Worm (Caenorhabditis elegans): Measurements from ENCODE around the gene iscu-1.

Gene iscu-1

ce11 chrIV:13827586-13827985 is 43.8 kb downstream of the iscu-1 start, which contains the start of gene rga-5:
TSS of gene rga-5 (plus strand) at chrIV:13827886.
- TF ChIP-seq unc-62 (GFP tag; optimal IDR thresholded peaks at IDR 0.05) (no peak), pha-4 (tag; optimal IDR thresholded peaks at IDR 0.05) (no peak), nhr-2 (tag; optimal IDR thresholded peaks at IDR 0.05) (no peak), ceh-39 (tag; optimal IDR thresholded peaks at IDR 0.05) (no peak), flh-1 (GFP tag; optimal IDR thresholded peaks at IDR 0.05) (no peak), lin-13 (tag; optimal IDR thresholded peaks at IDR 0.05) (no peak), ceh-83 (GFP tag; optimal IDR thresholded peaks at IDR 0.05) (no peak), unc-39 (tag; optimal IDR thresholded peaks at IDR 0.05) (no peak), bed-3 (GFP tag; optimal IDR thresholded peaks at IDR 0.05) (no peak)
